Fruit fly (Drosophila melanogaster) whole organism, prepupa: ENCODE data around the gene Sf3b1.

Source experiments
- Blimp-1 ChIP-seq: fragments of 200-800 bp; sonication (Bioruptor generic); optimal IDR thresholded peaks from 3 replicates; lab custom pipeline; 2017; ENCODE audit warnings: missing biosample characterization, missing genetic modification characterization, mild to moderate bottlenecking, moderate library complexity, missing genetic modification reagents
- CG10631 ChIP-seq: fragments of 200-800 bp; sonication (Bioruptor generic); optimal IDR thresholded peaks from 2 replicates; lab custom pipeline; 2016; ENCODE audit warnings: missing biosample characterization, missing genetic modification characterization
- CG10669 ChIP-seq: fragments of 200-800 bp; sonication (Bioruptor generic); optimal IDR thresholded peaks from 3 replicates; lab custom pipeline; 2018; ENCODE audit warnings: missing biosample characterization, mild to moderate bottlenecking, missing genetic modification characterization, moderate library complexity
- CG16779 ChIP-seq: fragments of 200-800 bp; sonication (Bioruptor generic); optimal IDR thresholded peaks from 3 replicates; lab custom pipeline; 2017; ENCODE audit warnings: missing biosample characterization, mild to moderate bottlenecking, missing genetic modification characterization
- CG3032 ChIP-seq: fragments of 200-800 bp; optimal IDR thresholded peaks from 2 replicates; lab custom pipeline; 2019; ENCODE audit warnings: missing biosample characterization, mild to moderate bottlenecking, missing genetic modification characterization, moderate library complexity
- CG4318 ChIP-seq: fragments of 200-800 bp; sonication (Bioruptor generic); optimal IDR thresholded peaks from 3 replicates; lab custom pipeline; 2017; ENCODE audit warnings: missing biosample characterization, mild to moderate bottlenecking, missing genetic modification characterization
- CG6163 ChIP-seq: fragments of 200-800 bp; sonication (Bioruptor generic); IDR thresholded peaks from 3 replicates; pipeline ENCODE4 v1.3.6; 2022; ENCODE audit warnings: missing biosample characterization, missing genetic modification characterization
- CG6792 ChIP-seq: fragments of 200-800 bp; sonication (Bioruptor generic); optimal IDR thresholded peaks from 3 replicates; lab custom pipeline; 2016; ENCODE audit warnings: missing biosample characterization, missing genetic modification characterization
- CG6808 ChIP-seq: fragments of 200-800 bp; sonication (Bioruptor generic); optimal IDR thresholded peaks from 3 replicates; lab custom pipeline; 2017; ENCODE audit warnings: missing biosample characterization, missing genetic modification characterization, mild to moderate bottlenecking, moderate library complexity, missing genetic modification reagents
- CG6854 ChIP-seq: fragments of 200-800 bp; sonication (Bioruptor generic); optimal IDR thresholded peaks from 2 replicates; lab custom pipeline; 2017; ENCODE audit warnings: missing biosample characterization, mild to moderate bottlenecking, missing genetic modification characterization
- CG7368 ChIP-seq: fragments of 200-800 bp; sonication (Bioruptor generic); optimal IDR thresholded peaks from 3 replicates; lab custom pipeline; 2016; ENCODE audit warnings: missing biosample characterization, missing genetic modification characterization
- CG8119 ChIP-seq: fragments of 200-800 bp; sonication (Bioruptor generic); IDR thresholded peaks from 3 replicates; pipeline ENCODE4 v1.3.6; 2022; ENCODE audit warnings: missing biosample characterization, missing genetic modification characterization
- CG8319 ChIP-seq: fragments of 200-800 bp; sonication (Bioruptor generic); optimal IDR thresholded peaks from 3 replicates; lab custom pipeline; 2016; ENCODE audit warnings: missing biosample characterization, missing genetic modification characterization
- CG8632 ChIP-seq: fragments of 200-800 bp; sonication (Bioruptor generic); optimal IDR thresholded peaks from 3 replicates; lab custom pipeline; 2016; ENCODE audit warnings: missing biosample characterization, missing genetic modification characterization
- Eip75B ChIP-seq: fragments of 200-800 bp; sonication (Bioruptor generic); optimal IDR thresholded peaks from 3 replicates; lab custom pipeline; 2016; ENCODE audit warnings: missing biosample characterization, missing genetic modification characterization
- Eip78C ChIP-seq: fragments of 200-800 bp; sonication (Bioruptor generic); peaks from one replicate; lab custom pipeline; 2016; ENCODE audit warnings: missing biosample characterization, missing genetic modification characterization
- Ets21C ChIP-seq: fragments of 200-800 bp; sonication (Bioruptor generic); optimal IDR thresholded peaks from 3 replicates; lab custom pipeline; 2016; ENCODE audit warnings: missing biosample characterization, missing genetic modification characterization
- Ets96B ChIP-seq: fragments of 200-800 bp; optimal IDR thresholded peaks from 2 replicates; lab custom pipeline; 2019; ENCODE audit warnings: missing biosample characterization, mild to moderate bottlenecking, missing genetic modification characterization, moderate library complexity
- Hr38 ChIP-seq: sonication (Bioruptor generic); optimal IDR thresholded peaks from 2 replicates; lab custom pipeline; 2016; ENCODE audit warnings: missing biosample characterization, missing genetic modification characterization
- Hr39 ChIP-seq: fragments of 200-800 bp; sonication (Bioruptor generic); optimal IDR thresholded peaks from 2 replicates; lab custom pipeline; 2016; ENCODE audit warnings: missing biosample characterization, missing genetic modification characterization
- Lpt ChIP-seq: fragments of 200-800 bp; sonication (Bioruptor generic); optimal IDR thresholded peaks from 3 replicates; lab custom pipeline; 2016; ENCODE audit warnings: missing biosample characterization, missing genetic modification characterization
- Met ChIP-seq: fragments of 200-800 bp; sonication (Bioruptor generic); optimal IDR thresholded peaks from 3 replicates; lab custom pipeline; 2016; ENCODE audit warnings: missing biosample characterization, missing genetic modification characterization
- OdsH ChIP-seq: fragments of 200-800 bp; sonication (Bioruptor generic); optimal IDR thresholded peaks from 3 replicates; lab custom pipeline; 2016; ENCODE audit warnings: missing biosample characterization, missing genetic modification characterization
- Smox ChIP-seq: fragments of 200-800 bp; sonication (Bioruptor generic); optimal IDR thresholded peaks from 3 replicates; lab custom pipeline; 2016; ENCODE audit warnings: missing biosample characterization, missing genetic modification characterization
- Sox14 ChIP-seq: fragments of 200-800 bp; sonication (Bioruptor generic); optimal IDR thresholded peaks from 3 replicates; lab custom pipeline; 2016; ENCODE audit warnings: missing biosample characterization, missing genetic modification characterization
- Sox15 ChIP-seq: fragments of 200-800 bp; sonication (Bioruptor generic); optimal IDR thresholded peaks from 3 replicates; lab custom pipeline; 2016; ENCODE audit warnings: missing biosample characterization, missing genetic modification characterization
- acj6 ChIP-seq: fragments of 200-800 bp; sonication (Bioruptor generic); optimal IDR thresholded peaks from 3 replicates; lab custom pipeline; 2016; ENCODE audit warnings: missing biosample characterization, missing genetic modification characterization
- dac ChIP-seq: fragments of 200-800 bp; sonication (Bioruptor generic); optimal IDR thresholded peaks from 2 replicates; lab custom pipeline; 2017; ENCODE audit warnings: missing biosample characterization, mild to moderate bottlenecking, missing genetic modification characterization
- dsx ChIP-seq: fragments of 200-800 bp; optimal IDR thresholded peaks from 3 replicates; lab custom pipeline; 2019; ENCODE audit warnings: missing biosample characterization, mild to moderate bottlenecking, missing genetic modification characterization, moderate library complexity; ENCODE audit not compliant: poor library complexity, severe bottlenecking
- esn ChIP-seq: fragments of 200-800 bp; sonication (Bioruptor generic); optimal IDR thresholded peaks from 2 replicates; lab custom pipeline; 2016; ENCODE audit warnings: missing biosample characterization, mild to moderate bottlenecking, missing genetic modification characterization, moderate library complexity
- fd59A ChIP-seq: fragments of 200-800 bp; sonication (Bioruptor generic); optimal IDR thresholded peaks from 2 replicates; lab custom pipeline; 2017; ENCODE audit warnings: missing biosample characterization, mild to moderate bottlenecking, missing genetic modification characterization, missing genetic modification reagents
- fd85E ChIP-seq: fragments of 200-800 bp; sonication (Bioruptor generic); optimal IDR thresholded peaks from 3 replicates; lab custom pipeline; 2016; ENCODE audit warnings: missing biosample characterization, missing genetic modification characterization
- fkh ChIP-seq: fragments of 200-800 bp; sonication (Bioruptor generic); optimal IDR thresholded peaks from 3 replicates; lab custom pipeline; 2017; ENCODE audit warnings: missing biosample characterization, mild to moderate bottlenecking, missing genetic modification characterization, moderate library complexity
- net ChIP-seq: fragments of 200-800 bp; sonication (Bioruptor generic); optimal IDR thresholded peaks from 3 replicates; lab custom pipeline; 2016; ENCODE audit warnings: missing biosample characterization, missing genetic modification characterization
- pdm3 ChIP-seq: fragments of 200-800 bp; sonication (Bioruptor generic); optimal IDR thresholded peaks from 3 replicates; lab custom pipeline; 2016; ENCODE audit warnings: missing biosample characterization, missing genetic modification characterization
- salr ChIP-seq, 2 experiments: fragments of 200-800 bp; sonication (Bioruptor generic); optimal IDR thresholded peaks; 3 replicates each; lab custom pipeline; 2016 to 2018; ENCODE audit warnings: missing biosample characterization in 2 of 2, missing genetic modification characterization in 2 of 2, mild to moderate bottlenecking in 1 of 2
- spab ChIP-seq: fragments of 200-800 bp; sonication (Bioruptor generic); optimal IDR thresholded peaks from 2 replicates; lab custom pipeline; 2017; ENCODE audit warnings: missing biosample characterization, mild to moderate bottlenecking, missing genetic modification characterization, missing genetic modification reagents
- ss ChIP-seq, 2 experiments: fragments of 200-800 bp; sonication (Bioruptor generic); optimal IDR thresholded peaks; 2 replicates in 1 of 2; 3 replicates in 1 of 2; lab custom pipeline; 2017 to 2018; ENCODE audit warnings: mild to moderate bottlenecking in 2 of 2, missing biosample characterization in 2 of 2, missing genetic modification characterization in 2 of 2, moderate library complexity in 1 of 2
- svp ChIP-seq: fragments of 200-800 bp; sonication (Bioruptor generic); peaks from one replicate; lab custom pipeline; 2016; ENCODE audit warnings: missing biosample characterization, missing genetic modification characterization
- topi ChIP-seq: fragments of 200-800 bp; sonication (Bioruptor generic); optimal IDR thresholded peaks from 3 replicates; lab custom pipeline; 2016; ENCODE audit warnings: missing biosample characterization, missing genetic modification characterization

Gene Sf3b1

dm6 chr2L:609497-609896 lies 41.4 kb downstream of the Sf3b1 start (continued):
- TF ChIP-seq svp (GFP tag; lab: Kevin White, UChicago) = peak; percentile 76
- peak; percentile 40 for TF ChIP-seq topi (GFP tag; lab: Kevin White, UChicago)
- TF ChIP-seq CG6163 (GFP tag; lab: Robert Waterston, UW) = peak; percentile 74
- peak; percentile 57; the same call in 2 of the 3 replicates for TF ChIP-seq CG8119 (GFP tag; lab: Robert Waterston, UW)
- peak; percentile 45 for TF ChIP-seq Lpt (GFP tag; lab: Kevin White, UChicago)
- no peak for TF ChIP-seq fkh (GFP tag; lab: Kevin White, UChicago)
- peak; percentile 37 to 62 for TF ChIP-seq salr (GFP tag; optimal IDR thresholded peaks at IDR 0.05; lab: Kevin White, UChicago)
- TF ChIP-seq Sox14 (GFP tag; lab: Kevin White, UChicago) = peak; percentile 74
- peak; percentile 21 for TF ChIP-seq CG16779 (tag; lab: Kevin White, UChicago)
- peak; percentile 50 for TF ChIP-seq CG6792 (GFP tag; lab: Kevin White, UChicago)
- peak; percentile 34 for TF ChIP-seq esn
- TF ChIP-seq Hr39 (GFP tag; lab: Kevin White, UChicago) = peak; percentile 30
- peak; percentile 53 for TF ChIP-seq acj6 (GFP tag; lab: Kevin White, UChicago)
- TF ChIP-seq Eip75B (GFP tag; lab: Kevin White, UChicago) = peak; percentile 65
- TF ChIP-seq Smox (GFP tag; lab: Kevin White, UChicago) = peak; percentile 35
- TF ChIP-seq Sox15 (GFP tag; lab: Kevin White, UChicago) = no peak
- no peak for TF ChIP-seq dac (GFP tag; lab: Kevin White, UChicago)
- TF ChIP-seq CG4318 (GFP tag; lab: Kevin White, UChicago) = no peak
- TF ChIP-seq fd85E (GFP tag; lab: Kevin White, UChicago) = no peak
- TF ChIP-seq CG10631 (GFP tag; lab: Kevin White, UChicago) = peak; percentile 68
- TF ChIP-seq CG8319 (GFP tag; lab: Kevin White, UChicago) = no peak
- no peak for TF ChIP-seq Hr38 (GFP tag; lab: Kevin White, UChicago)

- peak; percentile 63 for TF ChIP-seq fd59A
- TF ChIP-seq svp (GFP tag; lab: Kevin White, UChicago) = peak; percentile 2
- peak; percentile 44 for TF ChIP-seq spab (GFP tag; lab: Kevin White, UChicago)
- peak; percentile 61 for TF ChIP-seq Ets96B (tag; lab: Kevin White, UChicago)
- TF ChIP-seq CG3032 (tag; lab: Kevin White, UChicago) = peak; percentile 42
- no peak for TF ChIP-seq net
- no peak for TF ChIP-seq CG16779 (tag; lab: Kevin White, UChicago)
- no peak for TF ChIP-seq CG7368
- peak in 1 of 2 experiments; percentile 53 for TF ChIP-seq ss (GFP tag; optimal IDR thresholded peaks at IDR 0.05; lab: Kevin White, UChicago)
- TF ChIP-seq esn = no peak
- TF ChIP-seq Blimp-1 (GFP tag; lab: Kevin White, UChicago) = no peak
- peak; percentile 72 for TF ChIP-seq Eip78C (GFP tag; lab: Kevin White, UChicago)
- peak; percentile 9 for TF ChIP-seq CG8632 (GFP tag; lab: Kevin White, UChicago)
- no peak for TF ChIP-seq Met (GFP tag; lab: Kevin White, UChicago)
- no peak for TF ChIP-seq Hr38 (GFP tag; lab: Kevin White, UChicago)
- peak; percentile 38 for TF ChIP-seq CG10669 (GFP tag; lab: Kevin White, UChicago)
- TF ChIP-seq pdm3 (GFP tag; lab: Kevin White, UChicago) = no peak
- peak; percentile 7 for TF ChIP-seq acj6 (GFP tag; lab: Kevin White, UChicago)
- no peak for TF ChIP-seq Ets21C (GFP tag; lab: Kevin White, UChicago)
- TF ChIP-seq fkh (GFP tag; lab: Kevin White, UChicago) = no peak
- no peak for TF ChIP-seq fd85E (GFP tag; lab: Kevin White, UChicago)
- no peak for TF ChIP-seq Sox14 (GFP tag; lab: Kevin White, UChicago)
- peak; percentile 58 for TF ChIP-seq CG6808 (GFP tag; lab: Kevin White, UChicago)
- TF ChIP-seq dsx (GFP tag; lab: Kevin White, UChicago) = peak; percentile 14
- TF ChIP-seq CG10631 (GFP tag; lab: Kevin White, UChicago) = peak; percentile 49
- peak; percentile 43 for TF ChIP-seq OdsH (GFP tag; lab: Kevin White, UChicago)
- no peak for TF ChIP-seq CG6854 (GFP tag; lab: Kevin White, UChicago)
- TF ChIP-seq, all 60 proteins: peak for 14
Observed at dm6 chr2L:612778-613177, 44.6 kb downstream of the Sf3b1 start.
